Worm (Caenorhabditis elegans): ENCODE data around the gene K04F1.8.
A peak's percentile ranks its signal among the peaks of the same experiment; 100 is the strongest.

The K04F1.8 gene

DNA sequence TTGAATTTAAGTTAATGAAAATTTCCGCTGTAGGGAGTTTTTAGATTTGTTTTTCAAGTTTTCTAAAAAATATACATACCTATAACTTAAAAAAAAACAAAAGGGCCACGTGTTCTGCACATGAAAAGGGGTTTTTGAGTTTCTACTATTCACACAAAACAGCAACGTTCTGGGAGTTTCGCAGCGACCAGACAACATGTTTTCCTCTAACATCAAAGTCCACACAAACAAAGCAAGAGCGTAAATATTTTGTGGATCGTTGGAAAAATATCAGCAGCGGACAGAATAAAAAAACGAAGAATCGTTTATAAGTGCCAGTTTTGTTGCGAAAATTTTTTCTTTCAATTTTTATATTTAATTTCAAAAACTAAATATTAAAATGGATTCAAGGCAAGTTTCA, 23.1 kb upstream of the K04F1.8 start, which contains the start of gene alh-2:
TSS of gene alh-2 (plus strand) at position 284 of the 400 bp plus-strand sequence.
- TF ChIP-seq F26F4.8 (GFP tag; conservative IDR thresholded peaks at IDR 0.05) (no peak), daf-16 (GFP tag; optimal IDR thresholded peaks at IDR 0.05) (peak in 1 of 2 experiments; percentile 96), daf-16 (tag; optimal IDR thresholded peaks at IDR 0.05) (no peak)

DNA sequence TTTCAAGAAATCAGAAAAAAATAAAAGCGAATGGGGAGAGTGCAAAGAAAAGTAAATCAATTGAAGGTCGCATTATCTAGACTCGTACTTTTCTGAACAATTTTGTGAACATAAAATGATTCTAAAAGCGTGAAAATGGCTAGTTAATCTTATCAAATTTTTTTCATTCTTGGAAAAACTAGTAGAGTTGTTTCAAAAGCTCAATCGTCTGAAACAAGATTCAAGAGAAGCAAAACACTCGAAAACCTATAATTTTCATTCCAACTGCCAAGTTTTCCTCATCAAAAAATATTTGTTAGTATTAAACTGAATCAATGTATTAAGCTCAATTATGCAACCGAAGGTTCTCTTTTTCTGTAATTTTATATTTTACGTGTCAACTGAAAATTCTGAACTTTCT, 19.0 kb upstream of the K04F1.8 start, which contains the start of gene irld-45:
TSS of gene irld-45 (plus strand) at position 301 of the 400 bp plus-strand sequence.
- TF ChIP-seq aha-1 (tag): peak; percentile 67
- no peak for TF ChIP-seq ZK546.5 (tag; optimal IDR thresholded peaks at IDR 0.05)

- no peak for TF ChIP-seq jun-1 (tag; optimal IDR thresholded peaks at IDR 0.05)
- no peak for TF ChIP-seq skn-1 (tag; optimal IDR thresholded peaks at IDR 0.05)
- TF ChIP-seq ZK337.2 (GFP tag; IDR thresholded peaks at IDR 0.05): no peak
- no peak for TF ChIP-seq nhr-237 (tag; optimal IDR thresholded peaks at IDR 0.05)
- TF ChIP-seq F49E8.2 (tag; optimal IDR thresholded peaks at IDR 0.05; ENCODE audit: borderline replicate concordance): no peak
- TF ChIP-seq saeg-2 (GFP tag; IDR thresholded peaks at IDR 0.05): no peak
- no peak for TF ChIP-seq duxl-1 (tag; optimal IDR thresholded peaks at IDR 0.05; ENCODE audit: poor library complexity)
- TF ChIP-seq dve-1 (tag; optimal IDR thresholded peaks at IDR 0.05; ENCODE audit: insufficient read depth): no peak
- no peak for TF ChIP-seq dpl-1 (GFP tag; optimal IDR thresholded peaks at IDR 0.05)
- TF ChIP-seq nhr-10 (tag; optimal IDR thresholded peaks at IDR 0.05): no peak
- no peak for TF ChIP-seq lir-3 (tag; optimal IDR thresholded peaks at IDR 0.05)
- no peak for TF ChIP-seq rbr-2 (tag; optimal IDR thresholded peaks at IDR 0.05)
- TF ChIP-seq mdl-1 (tag; optimal IDR thresholded peaks at IDR 0.05): no peak
These were observed 16.0 kb upstream of the K04F1.8 start, which contains the start of gene irld-44 for ce11 chrV:1651045-1651444. irld-44 (plus strand) TSS chrV:1651345.

DNA sequence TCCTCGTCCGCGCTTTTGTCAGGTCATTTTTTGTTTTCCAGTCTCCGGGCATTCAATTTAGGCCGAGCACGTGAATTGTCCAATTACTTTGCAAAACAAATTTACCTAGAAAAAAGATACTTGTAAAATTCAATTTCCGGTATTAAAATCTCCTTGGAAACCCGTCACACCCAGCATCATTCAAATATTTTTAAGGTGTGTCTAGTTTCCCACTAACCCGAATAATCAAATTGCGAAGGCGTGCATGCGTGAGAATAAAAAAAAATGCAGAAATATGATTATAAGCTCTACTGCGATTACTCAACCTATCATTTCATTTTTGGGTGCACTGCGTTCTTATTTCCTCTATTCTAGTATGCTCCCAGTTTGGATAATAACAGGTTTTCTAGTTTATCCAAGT, 12.2 kb upstream of the K04F1.8 start, which contains the start of gene irld-11:
TSS of gene irld-11 (plus strand) at position 301 of the 400 bp plus-strand sequence.
- TF ChIP-seq nhr-102 (tag; optimal IDR thresholded peaks at IDR 0.05): no peak
- no peak for TF ChIP-seq lin-1 (GFP tag; IDR thresholded peaks at IDR 0.05)
- TF ChIP-seq egl-43 (GFP tag; IDR thresholded peaks at IDR 0.05): no peak
- TF ChIP-seq spr-1 (tag; optimal IDR thresholded peaks at IDR 0.05): no peak
- no peak for TF ChIP-seq hlh-30 (tag; optimal IDR thresholded peaks at IDR 0.05; ENCODE audit: insufficient read depth)
- no peak for TF ChIP-seq unc-130 (GFP tag; optimal IDR thresholded peaks at IDR 0.05)
- TF ChIP-seq nhr-11 (tag; optimal IDR thresholded peaks at IDR 0.05): no peak
- TF ChIP-seq egl-27 (tag; optimal IDR thresholded peaks at IDR 0.05): no peak
- no peak for TF ChIP-seq nhr-10 (tag; optimal IDR thresholded peaks at IDR 0.05)
- no peak for TF ChIP-seq spr-3 (GFP tag; optimal IDR thresholded peaks at IDR 0.05)
- TF ChIP-seq skn-1 (tag; optimal IDR thresholded peaks at IDR 0.05): no peak

ce11 chrV:1662270-1662669, 4.7 kb upstream of the K04F1.8 start, which contains the start of gene irld-40:
irld-40 (plus strand) TSS chrV:1662570.
- TF ChIP-seq lin-13 (GFP tag; optimal IDR thresholded peaks at IDR 0.05) (no peak), nhr-237 (tag; optimal IDR thresholded peaks at IDR 0.05) (no peak), ceh-82 (tag; optimal IDR thresholded peaks at IDR 0.05) (no peak), daf-8 (GFP tag; IDR thresholded peaks at IDR 0.05) (no peak), ces-1 (GFP tag; optimal IDR thresholded peaks at IDR 0.05) (no peak), jun-1 (tag; optimal IDR thresholded peaks at IDR 0.05) (no peak)

DNA sequence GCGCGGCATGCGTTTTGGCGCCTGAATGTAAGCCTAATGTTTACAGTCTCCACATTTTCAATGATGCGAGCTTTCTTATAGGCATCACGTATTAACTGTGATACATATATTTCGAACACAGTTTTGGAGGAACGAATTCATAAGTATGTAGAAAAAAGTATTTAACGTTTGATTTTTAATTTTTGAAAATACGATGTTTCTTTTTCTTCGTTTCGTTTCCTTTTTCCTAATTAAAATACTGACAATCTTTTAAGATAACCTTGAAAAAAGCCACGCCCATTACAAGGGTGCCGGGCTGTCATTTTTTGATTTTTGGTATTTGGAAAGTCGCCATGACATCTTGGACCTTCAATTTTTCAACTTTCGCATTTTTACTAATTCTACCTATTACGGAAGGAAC, 2.1 kb upstream of the K04F1.8 start, which contains the start of gene K04F1.9:
TSS of gene K04F1.9 (plus strand) at position 301 of the 400 bp plus-strand sequence.
- TF ChIP-seq T26A8.4 (GFP tag; IDR thresholded peaks at IDR 0.05): no peak
- no peak for TF ChIP-seq pha-4 (GFP tag; IDR thresholded peaks at IDR 0.05)
- TF ChIP-seq pha-4 (tag; optimal IDR thresholded peaks at IDR 0.05): no peak
- no peak for TF ChIP-seq fkh-10 (GFP tag; optimal IDR thresholded peaks at IDR 0.05)
- TF ChIP-seq ceh-28 (tag; optimal IDR thresholded peaks at IDR 0.05): no peak
- no peak for TF ChIP-seq set-16 (GFP tag; IDR thresholded peaks at IDR 0.05)
- TF ChIP-seq F44E2.7 (GFP tag; IDR thresholded peaks at IDR 0.05): no peak
- TF ChIP-seq zip-2 (tag; optimal IDR thresholded peaks at IDR 0.05): no peak
- TF ChIP-seq hlh-11 (tag; optimal IDR thresholded peaks at IDR 0.05): no peak
- no peak for TF ChIP-seq snpc-4 (tag; optimal IDR thresholded peaks at IDR 0.05)
